Worm (Caenorhabditis elegans) whole organism, L4 larva: Measurements from ENCODE around the gene W02A2.9.

Experiments used
- F37D6.2 ChIP-seq: sonication (generic microtip); optimal IDR thresholded peaks from 2 replicates; lab custom pipeline; 2016; ENCODE audit warnings: mild to moderate bottlenecking, missing genetic modification characterization, missing compliant biosample characterization
- F44E2.7 ChIP-seq: fragments of 200-800 bp; sonication (Bioruptor generic); IDR thresholded peaks from 2 replicates; pipeline ENCODE4 v2.1.2; 2022; ENCODE audit warnings: missing genetic modification characterization, missing compliant biosample characterization
- fkh-10 ChIP-seq: fragments of 150-350 bp; optimal IDR thresholded peaks from 2 replicates; lab custom pipeline; 2014; ENCODE audit warnings: missing biosample characterization, missing genetic modification reagents, missing genetic modification characterization
- spr-3 ChIP-seq: fragments of 200-800 bp; sonication (Bioruptor generic); optimal IDR thresholded peaks from 2 replicates; lab custom pipeline; 2018; ENCODE audit warnings: mild to moderate bottlenecking, missing genetic modification characterization, missing compliant biosample characterization

DNA sequence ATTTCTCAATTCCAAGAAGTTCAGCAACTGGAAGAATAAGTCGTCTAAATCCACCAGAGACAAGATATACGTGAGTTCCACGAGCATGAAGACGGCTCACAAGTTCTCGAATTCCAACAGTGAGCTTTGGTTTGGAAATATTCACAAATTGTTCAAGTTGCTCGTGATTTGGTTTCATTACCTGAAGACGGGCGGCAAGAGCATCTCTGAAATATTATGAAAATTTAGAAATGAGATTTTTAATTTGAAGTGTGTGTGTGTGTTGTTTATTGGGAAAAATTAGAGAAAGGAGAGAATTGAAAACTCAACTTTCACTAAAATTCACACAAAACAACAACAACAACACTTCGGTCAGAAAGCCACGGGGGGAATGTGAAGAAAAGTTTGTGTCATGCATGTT lies 43.3 kb downstream of the W02A2.9 start:
- TF ChIP-seq spr-3 (GFP tag; lab: Kevin White, UChicago) (no peak), F37D6.2 (tag; lab: Kevin White, UChicago) (no peak), F44E2.7 (no peak), fkh-10 (GFP tag; lab: Kevin White, UChicago) (no peak)
